Fruit fly (Drosophila melanogaster) whole organism, embryonic: ENCODE results near the gene UGP.

ENCODE experiments used
- Aef1 ChIP-seq: fragments of 200-800 bp; sonication (Bioruptor generic); IDR thresholded peaks from 3 replicates; pipeline ENCODE4 v1.3.6; 2022; ENCODE audit warnings: missing biosample characterization, missing genetic modification characterization
- Atf6 ChIP-seq: fragments of 200-800 bp; sonication (Bioruptor generic); IDR thresholded peaks from 2 replicates; pipeline ENCODE4 v1.3.6; 2022; ENCODE audit warnings: missing biosample characterization, missing genetic modification characterization
- Bgb ChIP-seq: fragments of 200-800 bp; sonication (Bioruptor generic); IDR thresholded peaks from 2 replicates; pipeline ENCODE4 v1.3.6; 2022; ENCODE audit warnings: missing biosample characterization, missing genetic modification characterization; ENCODE audit not compliant: partially characterized antibody
- Blimp-1 ChIP-seq: fragments of 200-800 bp; sonication (Bioruptor generic); optimal IDR thresholded peaks from 3 replicates; lab custom pipeline; 2018; ENCODE audit warnings: missing biosample characterization, missing genetic modification characterization, mild to moderate bottlenecking, moderate library complexity, missing genetic modification reagents
- CG12299 ChIP-seq: fragments of 200-800 bp; sonication (Bioruptor generic); optimal IDR thresholded peaks from 2 replicates; lab custom pipeline; 2018; ENCODE audit warnings: missing biosample characterization, mild to moderate bottlenecking, missing genetic modification characterization
- CG12769 ChIP-seq: fragments of 200-800 bp; sonication (Bioruptor generic); optimal IDR thresholded peaks from 2 replicates; lab custom pipeline; 2019; ENCODE audit warnings: missing biosample characterization, mild to moderate bottlenecking, missing genetic modification characterization, moderate library complexity
- CG1832 ChIP-seq: fragments of 200-800 bp; sonication (Bioruptor generic); optimal IDR thresholded peaks from 2 replicates; lab custom pipeline; 2017; ENCODE audit warnings: missing biosample characterization, mild to moderate bottlenecking, missing genetic modification characterization, inconsistent platforms
- CG31224 ChIP-seq: fragments of 200-800 bp; sonication (Bioruptor generic); IDR thresholded peaks from 2 replicates; pipeline ENCODE4 v1.3.6; 2022; ENCODE audit warnings: missing biosample characterization, missing genetic modification characterization
- CG34224 ChIP-seq: fragments of 200-800 bp; sonication (Bioruptor generic); IDR thresholded peaks from 3 replicates; pipeline ENCODE4 v1.3.6; 2022; ENCODE audit warnings: missing biosample characterization, missing genetic modification characterization; ENCODE audit not compliant: partially characterized antibody
- CG5953 ChIP-seq: fragments of 200-800 bp; sonication (Bioruptor generic); IDR thresholded peaks from 2 replicates; pipeline ENCODE4 v1.3.6; 2022; ENCODE audit warnings: missing biosample characterization, missing genetic modification characterization
- CG7372 ChIP-seq: fragments of 200-800 bp; sonication (Bioruptor generic); IDR thresholded peaks from 2 replicates; pipeline ENCODE4 v1.3.6; 2022; ENCODE audit warnings: missing biosample characterization, missing genetic modification characterization
- CG8290 ChIP-seq, 3 experiments: fragments of 200-800 bp; sonication (Bioruptor generic); optimal IDR thresholded peaks; 2 replicates each; lab custom pipeline; 2016 to 2019; ENCODE audit warnings: missing biosample characterization in 3 of 3, missing genetic modification characterization in 3 of 3, mild to moderate bottlenecking in 2 of 3, moderate library complexity in 1 of 3
- CG8359 ChIP-seq: fragments of 200-800 bp; sonication (Bioruptor generic); optimal IDR thresholded peaks from 2 replicates; lab custom pipeline; 2017; ENCODE audit warnings: missing biosample characterization, mild to moderate bottlenecking, missing genetic modification characterization, borderline replicate concordance
- CG9437 ChIP-seq: fragments of 200-800 bp; sonication (Bioruptor generic); optimal IDR thresholded peaks from 2 replicates; lab custom pipeline; 2018; ENCODE audit warnings: missing biosample characterization, mild to moderate bottlenecking, missing genetic modification characterization
- CG9932 ChIP-seq: fragments of 200-800 bp; sonication (Bioruptor generic); IDR thresholded peaks from 2 replicates; pipeline ENCODE4 v1.3.6; 2022; ENCODE audit warnings: missing biosample characterization, missing genetic modification characterization
- Dbx ChIP-seq: fragments of 200-800 bp; sonication (Bioruptor generic); IDR thresholded peaks from 3 replicates; pipeline ENCODE4 v1.3.6; 2022; ENCODE audit warnings: missing biosample characterization, missing genetic modification characterization
- Dek ChIP-seq: fragments of 200-800 bp; sonication (Bioruptor generic); optimal IDR thresholded peaks from 3 replicates; lab custom pipeline; 2019; ENCODE audit warnings: missing biosample characterization, mild to moderate bottlenecking, missing genetic modification characterization, moderate library complexity
- Doc2 ChIP-seq: fragments of 200-800 bp; sonication (Bioruptor generic); IDR thresholded peaks from 2 replicates; pipeline ENCODE4 v1.3.6; 2022; ENCODE audit warnings: missing biosample characterization, missing genetic modification characterization
- Drgx ChIP-seq: fragments of 200-800 bp; sonication (Bioruptor generic); IDR thresholded peaks from 2 replicates; pipeline ENCODE4 v1.3.6; 2022; ENCODE audit warnings: missing biosample characterization, missing genetic modification characterization
- Fer1 ChIP-seq: fragments of 200-800 bp; sonication (Bioruptor generic); optimal IDR thresholded peaks from 2 replicates; lab custom pipeline; 2017; ENCODE audit warnings: missing biosample characterization, mild to moderate bottlenecking, missing genetic modification characterization
- GATAe ChIP-seq: fragments of 200-800 bp; sonication (Bioruptor generic); conservative IDR thresholded peaks from 2 replicates; pipeline ENCODE4 v1.3.6; 2022; ENCODE audit warnings: missing biosample characterization, missing genetic modification characterization
- H15 ChIP-seq: fragments of 200-800 bp; sonication (Bioruptor generic); IDR thresholded peaks from 3 replicates; pipeline ENCODE4 v1.3.6; 2022; ENCODE audit warnings: missing biosample characterization, missing genetic modification characterization
- HLH3B ChIP-seq: fragments of 200-800 bp; sonication (Bioruptor generic); IDR thresholded peaks from 2 replicates; pipeline ENCODE4 v1.3.6; 2022; ENCODE audit warnings: missing biosample characterization, missing genetic modification characterization
- HmgZ ChIP-seq: fragments of 200-800 bp; sonication (Bioruptor generic); optimal IDR thresholded peaks from 2 replicates; lab custom pipeline; 2018; ENCODE audit warnings: missing biosample characterization, mild to moderate bottlenecking, missing genetic modification characterization
- Hr78 ChIP-seq, 2 experiments: fragments of 200-800 bp in 1 of 2; fragments of >200 bp in 1 of 2; sonication (Bioruptor generic) in 1 of 2; optimal IDR thresholded peaks; 2 replicates each; lab custom pipeline; 2017 to 2019; ENCODE audit warnings: missing biosample characterization in 2 of 2, missing genetic modification characterization in 2 of 2, mild to moderate bottlenecking in 1 of 2, moderate library complexity in 1 of 2
- Trl ChIP-seq, 3 experiments: fragments of >200 bp in 2 of 3; fragments of 200-800 bp in 1 of 3; sonication (Bioruptor generic) in 1 of 3; optimal IDR thresholded peaks; 2 replicates in 1 of 3; 3 replicates in 2 of 3; lab custom pipeline; 2016 to 2017; ENCODE audit warnings: missing biosample characterization in 1 of 3, missing genetic modification characterization in 1 of 3
- abd-A ChIP-seq: fragments of 200-800 bp; sonication (Bioruptor generic); optimal IDR thresholded peaks from 3 replicates; lab custom pipeline; 2019; ENCODE audit warnings: missing biosample characterization, mild to moderate bottlenecking, missing genetic modification characterization, moderate library complexity
- aop ChIP-seq: fragments of 200-800 bp; sonication (Bioruptor generic); IDR thresholded peaks from 2 replicates; pipeline ENCODE4 v1.3.6; 2022; ENCODE audit warnings: missing biosample characterization, missing genetic modification characterization
- caup ChIP-seq: fragments of 200-800 bp; sonication (Bioruptor generic); optimal IDR thresholded peaks from 3 replicates; lab custom pipeline; 2017; ENCODE audit warnings: missing biosample characterization, mild to moderate bottlenecking, missing genetic modification characterization, moderate library complexity; ENCODE audit not compliant: severe bottlenecking
- chinmo ChIP-seq: fragments of 200-800 bp; sonication (Bioruptor generic); IDR thresholded peaks from 4 replicates; pipeline ENCODE4 v1.3.6; 2022; ENCODE audit warnings: missing biosample characterization, missing genetic modification characterization; ENCODE audit not compliant: partially characterized antibody
- crol ChIP-seq: fragments of 200-800 bp; sonication (Bioruptor generic); IDR thresholded peaks from 2 replicates; pipeline ENCODE4 v1.3.6; 2022; ENCODE audit warnings: missing biosample characterization, missing genetic modification characterization
- crp ChIP-seq, 2 experiments: fragments of 200-800 bp; sonication (Bioruptor generic); optimal IDR thresholded peaks; 2 replicates in 1 of 2; 3 replicates in 1 of 2; lab custom pipeline; 2017; ENCODE audit warnings: missing biosample characterization in 2 of 2, missing genetic modification characterization in 2 of 2, mild to moderate bottlenecking in 1 of 2, moderate library complexity in 1 of 2
- cwo ChIP-seq: fragments of 200-800 bp; sonication (Bioruptor generic); optimal IDR thresholded peaks from 3 replicates; lab custom pipeline; 2017; ENCODE audit warnings: missing biosample characterization, missing genetic modification characterization, mild to moderate bottlenecking, moderate library complexity, missing genetic modification reagents
- exex ChIP-seq: fragments of 200-800 bp; sonication (Bioruptor generic); optimal IDR thresholded peaks from 4 replicates; lab custom pipeline; 2018; ENCODE audit warnings: missing biosample characterization, mild to moderate bottlenecking, missing genetic modification characterization, moderate library complexity
- gem ChIP-seq: fragments of 200-800 bp; sonication (Bioruptor generic); optimal IDR thresholded peaks from 2 replicates; lab custom pipeline; 2019; ENCODE audit warnings: missing biosample characterization, mild to moderate bottlenecking, missing genetic modification characterization, moderate library complexity
- kay ChIP-seq: fragments of 200-800 bp; sonication (Bioruptor generic); optimal IDR thresholded peaks from 2 replicates; lab custom pipeline; 2016; ENCODE audit warnings: missing biosample characterization, missing genetic modification characterization
- klu ChIP-seq: fragments of 200-800 bp; sonication (Bioruptor generic); IDR thresholded peaks from 2 replicates; pipeline ENCODE4 v1.3.6; 2022; ENCODE audit warnings: missing biosample characterization, missing genetic modification characterization
- kni ChIP-seq: fragments of 200-800 bp; sonication (Bioruptor generic); optimal IDR thresholded peaks from 3 replicates; lab custom pipeline; 2017; ENCODE audit warnings: mild to moderate bottlenecking, missing biosample characterization, missing genetic modification reagents, missing genetic modification characterization
- mirr ChIP-seq: fragments of 200-800 bp; sonication (Bioruptor generic); optimal IDR thresholded peaks from 3 replicates; lab custom pipeline; 2018; ENCODE audit warnings: missing biosample characterization, mild to moderate bottlenecking, missing genetic modification characterization
- nau ChIP-seq: fragments of 200-800 bp; sonication (Bioruptor generic); optimal IDR thresholded peaks from 3 replicates; lab custom pipeline; 2017; ENCODE audit warnings: missing biosample characterization, mild to moderate bottlenecking, missing genetic modification characterization, missing genetic modification reagents
- org-1 ChIP-seq: fragments of 200-800 bp; sonication (Bioruptor generic); optimal IDR thresholded peaks from 2 replicates; lab custom pipeline; 2017; ENCODE audit warnings: missing biosample characterization, missing genetic modification characterization
- pan ChIP-seq, 4 experiments: fragments of >200 bp in 3 of 4; fragments of 200-800 bp in 1 of 4; sonication (Bioruptor generic) in 1 of 4; optimal IDR thresholded peaks in 3 of 4; IDR thresholded peaks in 1 of 4; 2 replicates each; pipeline versions ENCODE4 v1.3.6 to Lab custom; 2017 to 2022; ENCODE audit warnings: missing biosample characterization in 2 of 4, missing genetic modification characterization in 2 of 4, mixed read lengths in 1 of 4
- sd ChIP-seq: fragments of 200-800 bp; sonication (Bioruptor generic); optimal IDR thresholded peaks from 3 replicates; lab custom pipeline; 2018; ENCODE audit warnings: missing biosample characterization, mild to moderate bottlenecking, missing genetic modification characterization, moderate library complexity
- sr ChIP-seq: fragments of 200-800 bp; sonication (Bioruptor generic); IDR thresholded peaks from 3 replicates; pipeline ENCODE4 v1.3.6; 2022; ENCODE audit warnings: missing biosample characterization, missing genetic modification characterization
- sug ChIP-seq: fragments of 200-800 bp; optimal IDR thresholded peaks from 2 replicates; lab custom pipeline; 2019; ENCODE audit warnings: missing biosample characterization, mild to moderate bottlenecking, missing genetic modification characterization, moderate library complexity
- ttk ChIP-seq: fragments of 200-800 bp; sonication (Bioruptor generic); IDR thresholded peaks from 2 replicates; pipeline ENCODE4 v2.1.2; 2022; ENCODE audit warnings: missing biosample characterization, missing genetic modification characterization
- vvl ChIP-seq: fragments of 200-800 bp; sonication (Bioruptor generic); IDR thresholded peaks from 2 replicates; pipeline ENCODE4 v1.3.6; 2022; ENCODE audit warnings: missing biosample characterization, missing genetic modification characterization

The UGP gene

dm6 chr3L:9335711-9336110, 23.0 kb downstream of the UGP start (continued):
- TF ChIP-seq kni = peak; percentile 47
- peak; percentile 43 for TF ChIP-seq mirr (GFP tag; lab: Kevin White, UChicago)
- TF ChIP-seq Fer1 = no peak
- TF ChIP-seq Aef1 (GFP tag; lab: Robert Waterston, UW) = peak; percentile 80
- peak; percentile 14 for TF ChIP-seq HmgZ (tag; lab: Kevin White, UChicago)
- TF ChIP-seq exex = peak; percentile 17
- TF ChIP-seq HLH3B (GFP tag; lab: Robert Waterston, UW) = 0 out of 2 replicates have a peak, but pooled peaks have one; percentile 37
- no peak for TF ChIP-seq CG8290 (GFP tag; optimal IDR thresholded peaks at IDR 0.05; lab: Kevin White, UChicago)
- peak in 1 of 2 experiments; percentile 23 for TF ChIP-seq CG8290 (tag; optimal IDR thresholded peaks at IDR 0.05; lab: Kevin White, UChicago)
- TF ChIP-seq sr (GFP tag; lab: Robert Waterston, UW) = peak; percentile 62; the same call in 2 of the 3 replicates
- peak; percentile 61; the same call in 1 of the 2 replicates for TF ChIP-seq GATAe (GFP tag; lab: Robert Waterston, UW)
- TF ChIP-seq gem (tag; lab: Kevin White, UChicago) = no peak
- TF ChIP-seq CG9437 (GFP tag; lab: Kevin White, UChicago) = peak; percentile 47
- no peak for TF ChIP-seq pan (optimal IDR thresholded peaks at IDR 0.05; lab: Kevin White, UChicago)
- peak in 1 of 2 experiments; percentile 52 for TF ChIP-seq pan (GFP tag; optimal IDR thresholded peaks at IDR 0.05 in 1 of 2, IDR thresholded peaks at IDR 0.05 in 1 of 2)
- no peak for TF ChIP-seq crp (GFP tag; optimal IDR thresholded peaks at IDR 0.05; lab: Kevin White, UChicago)
- peak; percentile 68 for TF ChIP-seq CG12769 (tag; lab: Kevin White, UChicago)
- no peak for TF ChIP-seq CG5953 (GFP tag; lab: Robert Waterston, UW)
- no peak for TF ChIP-seq Doc2 (GFP tag; lab: Robert Waterston, UW)
- TF ChIP-seq Atf6 = peak; percentile 34; the same call in 1 of the 2 replicates
- peak; percentile 12; the same call in 1 of the 3 replicates for TF ChIP-seq CG34224
- TF ChIP-seq aop = no peak
- TF ChIP-seq Dbx (GFP tag; lab: Robert Waterston, UW) = no peak
- peak; percentile 52; the same call in 1 of the 2 replicates for TF ChIP-seq CG7372
- TF ChIP-seq Trl (optimal IDR thresholded peaks at IDR 0.05; lab: Kevin White, UChicago) = peak; percentile 34 to 43
- no peak for TF ChIP-seq Trl (GFP tag; optimal IDR thresholded peaks at IDR 0.05; lab: Kevin White, UChicago)
- peak; percentile 98 for TF ChIP-seq crol (GFP tag; lab: Robert Waterston, UW)
- TF ChIP-seq Blimp-1 (GFP tag; lab: Kevin White, UChicago) = peak; percentile 1
- TF ChIP-seq CG31224 (GFP tag; lab: Robert Waterston, UW) = 0 out of 2 replicates have a peak, but pooled peaks have one; percentile 4
- peak; percentile 65 for TF ChIP-seq sug (tag; lab: Kevin White, UChicago)
- peak; percentile 47; the same call in 1 of the 2 replicates for TF ChIP-seq vvl (GFP tag; lab: Robert Waterston, UW)
- peak; percentile 46; the same call in 1 of the 2 replicates for TF ChIP-seq klu (GFP tag; lab: Robert Waterston, UW)
- TF ChIP-seq chinmo (GFP tag; lab: Robert Waterston, UW) = peak; percentile 88
- no peak for TF ChIP-seq H15 (GFP tag; lab: Robert Waterston, UW)
- peak; percentile 43 for TF ChIP-seq abd-A (tag; lab: Kevin White, UChicago)
- no peak for TF ChIP-seq Dek (tag; lab: Kevin White, UChicago)
- peak; percentile 72 for TF ChIP-seq ttk
- no peak for TF ChIP-seq CG12299 (tag; lab: Kevin White, UChicago)
- peak; percentile 69 for TF ChIP-seq kay
- TF ChIP-seq sd (tag; lab: Kevin White, UChicago) = peak; percentile 36
- peak; percentile 29 for TF ChIP-seq nau
- TF ChIP-seq CG9932 (GFP tag; lab: Robert Waterston, UW) = peak; percentile 31; the same call in 1 of the 2 replicates
- peak; percentile 40 for TF ChIP-seq CG1832
- peak; percentile 1 for TF ChIP-seq cwo (GFP tag; lab: Kevin White, UChicago)
- peak; percentile 60; the same call in 1 of the 2 replicates for TF ChIP-seq Drgx (GFP tag; lab: Robert Waterston, UW)
- TF ChIP-seq Bgb (GFP tag; lab: Robert Waterston, UW) = peak; percentile 6; the same call in 1 of the 2 replicates
- TF ChIP-seq org-1 (GFP tag; lab: Kevin White, UChicago) = no peak
- peak in 1 of 2 experiments; percentile 39 for TF ChIP-seq Hr78 (GFP tag; optimal IDR thresholded peaks at IDR 0.05; lab: Kevin White, UChicago)
- peak; percentile 10 for TF ChIP-seq caup (GFP tag; lab: Kevin White, UChicago)
- no peak for TF ChIP-seq CG8359 (GFP tag; lab: Kevin White, UChicago)
